Worm (Caenorhabditis elegans): ENCODE measurements around the gene F46G11.6.

DNA sequence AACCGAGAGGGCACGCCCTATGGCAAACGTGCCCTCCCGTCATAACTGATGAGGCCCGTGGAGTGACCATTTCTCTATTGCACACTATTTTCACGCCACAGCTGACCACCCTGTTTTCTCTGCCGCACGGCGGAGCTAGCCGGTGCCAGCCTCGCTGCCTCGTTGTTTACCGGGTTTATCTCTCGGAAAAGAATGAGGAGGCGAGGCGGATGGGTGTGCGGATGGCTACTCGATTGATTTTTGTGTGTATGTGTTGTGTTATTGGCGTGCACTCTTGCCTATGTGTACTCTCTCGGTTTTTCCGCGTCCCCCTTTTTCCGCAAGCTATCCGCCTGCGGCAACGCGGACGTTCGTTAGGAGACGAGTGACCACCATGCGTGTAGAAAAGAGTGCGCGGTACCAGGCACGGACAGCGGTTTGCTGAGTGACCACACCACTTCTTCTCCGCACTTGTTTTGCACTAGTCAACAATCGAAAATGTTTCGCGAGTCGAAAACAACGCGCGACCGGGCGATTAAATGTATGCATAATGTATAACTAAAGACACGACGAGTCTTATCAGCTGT, 25.8 kb downstream of the F46G11.6 start:
- TF ChIP-seq tab-1 (GFP tag; IDR thresholded peaks at IDR 0.05) (0 out of 2 replicates have a peak, but pooled peaks have one; percentile 24), flt-1 (GFP tag; IDR thresholded peaks at IDR 0.05) (peak; percentile 85), med-1 (GFP tag; optimal IDR thresholded peaks at IDR 0.05; ENCODE audit: insufficient read depth) (peak; percentile 26), cog-1 (tag; optimal IDR thresholded peaks at IDR 0.05) (peak; percentile 99), ztf-23 (GFP tag; IDR thresholded peaks at IDR 0.05) (peak; percentile 73), klf-2 (GFP tag; conservative IDR thresholded peaks at IDR 0.05) (0 out of 2 replicates have a peak, but pooled peaks have one; percentile 41)
